Worm (Caenorhabditis elegans): ENCODE measurements around the gene srab-25.

Gene srab-25

ce11 chrV:1771727-1772126, 30.8 kb upstream of the srab-25 start, which contains the start of gene dhs-13 (continued):
- no peak for TF ChIP-seq swsn-7 (tag; optimal IDR thresholded peaks at IDR 0.05)
- no peak for TF ChIP-seq efl-1 (optimal IDR thresholded peaks at IDR 0.05)
- TF ChIP-seq efl-1 (GFP tag; optimal IDR thresholded peaks at IDR 0.05 in 1 of 2): no peak
- no peak for TF ChIP-seq jun-1 (tag; optimal IDR thresholded peaks at IDR 0.05)

DNA sequence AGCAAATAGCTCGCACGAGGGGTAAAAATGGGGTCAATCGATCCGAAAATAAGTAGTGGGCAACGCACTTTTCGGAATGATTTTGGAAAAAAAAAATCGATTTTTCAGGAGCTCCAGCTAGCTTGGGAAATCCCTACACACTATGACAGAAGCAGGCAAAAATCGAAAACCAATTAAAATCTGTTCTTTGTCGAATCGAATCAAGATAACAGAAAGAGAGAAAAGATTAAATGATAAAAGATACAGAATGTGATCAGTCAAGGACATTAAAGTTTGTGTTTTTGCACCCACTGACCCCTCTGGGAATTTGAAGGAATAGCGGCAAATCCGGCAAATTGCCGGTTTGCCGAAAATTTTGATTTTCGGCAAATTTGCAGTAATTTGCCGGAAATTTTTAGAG, 26.5 kb upstream of the srab-25 start:
- no peak for TF ChIP-seq nhr-71 (tag; optimal IDR thresholded peaks at IDR 0.05)
- TF ChIP-seq elt-2 (tag; optimal IDR thresholded peaks at IDR 0.05): no peak
- peak in 1 of 6 experiments; percentile 35 for TF ChIP-seq elt-3 (tag; optimal IDR thresholded peaks at IDR 0.05)
- TF ChIP-seq blmp-1 (tag; optimal IDR thresholded peaks at IDR 0.05): peak; percentile 78
- TF ChIP-seq aha-1 (tag; optimal IDR thresholded peaks at IDR 0.05): no peak
- no peak for TF ChIP-seq snpc-4 (tag; optimal IDR thresholded peaks at IDR 0.05)
- TF ChIP-seq ceh-88 (GFP tag; IDR thresholded peaks at IDR 0.05): no peak
- TF ChIP-seq ztf-11 (tag; optimal IDR thresholded peaks at IDR 0.05): no peak
- TF ChIP-seq efl-3 (GFP tag; optimal IDR thresholded peaks at IDR 0.05): no peak
- no peak for TF ChIP-seq efl-1 (optimal IDR thresholded peaks at IDR 0.05)
- peak in 1 of 2 experiments; percentile 70 for TF ChIP-seq efl-1 (GFP tag; optimal IDR thresholded peaks at IDR 0.05 in 1 of 2)

ce11 chrV:1760682-1761081, 19.7 kb upstream of the srab-25 start, which contains the start of gene clec-205:
TSS of gene clec-205 (plus strand) at chrV:1760893.
- TF ChIP-seq hlh-17 (GFP tag; optimal IDR thresholded peaks at IDR 0.05; ENCODE audit: borderline replicate concordance): no peak
- TF ChIP-seq ceh-90 (tag; optimal IDR thresholded peaks at IDR 0.05): no peak
- TF ChIP-seq ceh-63 (GFP tag; optimal IDR thresholded peaks at IDR 0.05): no peak
- no peak for TF ChIP-seq irx-1 (tag; optimal IDR thresholded peaks at IDR 0.05)
- peak; percentile 66 for TF ChIP-seq elt-2 (tag; optimal IDR thresholded peaks at IDR 0.05)
- no peak for TF ChIP-seq efl-1 (optimal IDR thresholded peaks at IDR 0.05)
- peak in 1 of 2 experiments; percentile 84 for TF ChIP-seq efl-1 (GFP tag; optimal IDR thresholded peaks at IDR 0.05 in 1 of 2)

ce11 chrV:1756856-1757255, 15.9 kb upstream of the srab-25 start, which contains the start of gene clec-204:
TSS of gene clec-204 (plus strand) at chrV:1757156.
- peak; percentile 44 for TF ChIP-seq elt-2 (tag; optimal IDR thresholded peaks at IDR 0.05)
- TF ChIP-seq ama-1 (optimal IDR thresholded peaks at IDR 0.05): no peak
- TF ChIP-seq nhr-71 (tag; optimal IDR thresholded peaks at IDR 0.05): no peak

DNA sequence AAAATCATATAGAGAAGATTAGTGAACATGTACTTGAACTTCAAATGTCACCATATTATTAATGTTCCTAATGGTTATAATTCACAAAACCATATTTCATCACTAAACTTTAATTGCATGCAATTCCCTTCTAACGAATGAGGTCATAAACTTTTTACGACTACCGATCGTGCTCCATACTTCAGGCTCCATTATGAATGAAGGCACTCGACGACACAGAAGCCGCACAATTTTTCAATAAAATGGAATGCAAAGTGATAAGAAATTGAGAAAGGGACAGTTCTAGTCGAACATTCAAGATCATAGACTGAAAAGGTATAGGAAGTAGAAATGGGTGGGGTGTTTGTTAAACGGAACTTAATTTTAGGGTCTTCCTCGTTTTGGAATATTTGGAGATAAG, 15.1 kb upstream of the srab-25 start:
- TF ChIP-seq fos-1 (tag; optimal IDR thresholded peaks at IDR 0.05) (no peak), nhr-12 (tag; optimal IDR thresholded peaks at IDR 0.05) (no peak), egl-13 (tag; optimal IDR thresholded peaks at IDR 0.05) (no peak), elt-2 (tag; optimal IDR thresholded peaks at IDR 0.05) (no peak), elt-3 (tag; optimal IDR thresholded peaks at IDR 0.05) (no peak), egl-27 (tag; optimal IDR thresholded peaks at IDR 0.05) (no peak), lin-39 (tag; optimal IDR thresholded peaks at IDR 0.05) (no peak), pag-3 (tag; optimal IDR thresholded peaks at IDR 0.05; ENCODE audit: borderline replicate concordance, insufficient read depth) (no peak), vab-15 (tag; optimal IDR thresholded peaks at IDR 0.05) (no peak), ces-1 (GFP tag; optimal IDR thresholded peaks at IDR 0.05) (no peak), lin-15B (tag; optimal IDR thresholded peaks at IDR 0.05) (no peak), fkh-8 (tag; optimal IDR thresholded peaks at IDR 0.05) (no peak)

DNA sequence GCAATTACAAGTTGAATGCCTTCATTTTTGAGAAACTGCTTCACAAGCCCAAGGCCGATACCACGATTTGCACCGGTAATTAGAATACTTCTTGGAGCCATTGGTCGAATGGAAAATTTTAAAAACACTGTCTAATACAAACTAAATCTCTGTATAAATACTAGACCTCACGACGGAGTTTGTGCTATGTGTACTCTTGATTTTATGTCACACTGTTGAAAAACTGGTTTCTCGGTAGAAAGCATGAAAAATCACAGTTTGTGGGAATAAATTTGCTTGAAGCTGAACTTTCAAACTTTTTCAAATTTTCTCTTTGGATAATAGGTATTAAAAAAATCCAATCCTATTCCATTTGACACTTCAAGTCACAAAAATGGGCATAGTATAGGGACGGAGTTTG, 14.6 kb upstream of the srab-25 start, which contains the start of gene ZK697.14:
ZK697.14 (minus strand) TSS at position 101 of the 400 bp plus-strand sequence.
- no peak for TF ChIP-seq blmp-1 (tag; optimal IDR thresholded peaks at IDR 0.05)

DNA sequence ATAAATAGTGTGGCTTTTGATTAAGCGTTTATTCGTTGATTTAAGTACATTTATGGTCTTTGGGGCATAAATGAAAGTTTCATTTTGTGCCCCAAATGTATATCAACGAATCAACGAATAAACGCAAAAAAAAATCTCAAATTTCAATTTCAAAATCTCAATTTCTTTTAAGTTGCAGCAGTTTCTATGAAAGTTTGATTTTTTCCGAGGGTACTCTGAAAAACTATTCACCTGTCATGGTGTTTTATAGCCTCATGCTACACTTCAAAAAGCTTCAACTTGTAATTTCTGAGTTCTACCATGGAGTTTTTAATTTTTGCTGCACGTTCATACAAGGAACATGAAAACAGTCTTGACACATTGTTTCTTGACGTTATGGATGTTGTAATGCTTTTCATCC, 11.5 kb upstream of the srab-25 start, which contains the start of gene ZK697.1:
ZK697.1 (plus strand) TSS at position 301 of the 400 bp plus-strand sequence.
- TF ChIP-seq fkh-8 (tag; optimal IDR thresholded peaks at IDR 0.05) (no peak), irx-1 (tag; optimal IDR thresholded peaks at IDR 0.05) (no peak)

Measured in whole organism, L1 larva.